Fruit fly (Drosophila melanogaster): ENCODE results near the gene vkg.

DNA sequence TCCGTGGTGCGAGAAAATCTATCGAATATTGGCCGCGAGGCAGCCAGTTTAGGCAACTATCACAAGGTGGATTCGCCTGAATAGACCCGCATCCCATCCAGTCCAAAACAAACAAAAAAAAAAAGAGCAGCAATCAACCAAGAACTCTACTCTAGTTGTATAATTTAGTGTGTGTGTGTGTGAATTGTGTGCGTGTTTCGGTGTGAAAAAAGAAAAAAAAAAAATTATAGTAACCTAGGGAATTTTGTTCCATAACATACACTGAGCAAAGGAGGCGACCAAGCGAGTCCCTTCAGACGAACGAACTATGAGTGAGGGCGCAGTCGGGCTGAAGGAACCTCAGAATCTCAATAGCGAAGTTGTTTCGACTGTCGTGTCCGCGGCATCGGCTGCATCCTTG, 18.3 kb upstream of the vkg start:
- TF ChIP-seq CG4496 (GFP tag; IDR thresholded peaks at IDR 0.05) = no peak
- no peak for TF ChIP-seq D1 (tag; optimal IDR thresholded peaks at IDR 0.05)
- no peak for TF ChIP-seq fd96Ca (GFP tag; IDR thresholded peaks at IDR 0.05)
- no peak for TF ChIP-seq CG13204 (GFP tag; optimal IDR thresholded peaks at IDR 0.05)
